Worm (Caenorhabditis elegans) whole organism, L4 larva: Measurements from ENCODE around the gene W09G10.9.

Experiments
- D1046.2 ChIP-seq: fragments of 200-800 bp; sonication (Bioruptor generic); IDR thresholded peaks from 2 replicates; pipeline ENCODE4 v1.3.6; 2022; ENCODE audit warnings: missing genetic modification characterization, missing compliant biosample characterization
- F10B5.3 ChIP-seq: sonication (generic microtip); optimal IDR thresholded peaks from 2 replicates; lab custom pipeline; 2016; ENCODE audit warnings: mild to moderate bottlenecking, missing genetic modification characterization, missing compliant biosample characterization
- F44E2.7 ChIP-seq: fragments of 200-800 bp; sonication (Bioruptor generic); IDR thresholded peaks from 2 replicates; pipeline ENCODE4 v2.1.2; 2022; ENCODE audit warnings: missing genetic modification characterization, missing compliant biosample characterization
- F49E8.2 ChIP-seq: sonication (generic microtip); optimal IDR thresholded peaks from 2 replicates; lab custom pipeline; 2016; ENCODE audit warnings: missing compliant biosample characterization, mild to moderate bottlenecking, missing genetic modification characterization, borderline replicate concordance
- R02D3.7 ChIP-seq: fragments of 150-350 bp; sonication (generic microtip); optimal IDR thresholded peaks from 3 replicates; lab custom pipeline; 2014; ENCODE audit warnings: missing biosample characterization, missing genetic modification characterization
- Y105C5A.15 ChIP-seq: fragments of 200-800 bp; sonication (Bioruptor generic); IDR thresholded peaks from 2 replicates; pipeline ENCODE4 v1.3.6; 2022; ENCODE audit warnings: missing genetic modification characterization, missing compliant biosample characterization
- Y48G9A.11 ChIP-seq: fragments of 200-800 bp; sonication (Bioruptor generic); IDR thresholded peaks from 2 replicates; pipeline ENCODE4 v1.3.6; 2022; ENCODE audit warnings: missing genetic modification reagents, missing genetic modification characterization, missing compliant biosample characterization
- Y5F2A.4 ChIP-seq: fragments of 200-800 bp; sonication (Bioruptor generic); optimal IDR thresholded peaks from 2 replicates; lab custom pipeline; 2018; ENCODE audit warnings: mild to moderate bottlenecking, missing genetic modification characterization, missing compliant biosample characterization
- Y75B8A.6 ChIP-seq: fragments of 200-800 bp; sonication (Bioruptor generic); IDR thresholded peaks from 2 replicates; pipeline ENCODE4 v1.3.6; 2022; ENCODE audit warnings: missing genetic modification reagents, missing genetic modification characterization, missing compliant biosample characterization
- ZK546.5 ChIP-seq, 2 experiments: sonication (generic microtip); optimal IDR thresholded peaks; 2 replicates each; lab custom pipeline; 2017; ENCODE audit warnings: missing biosample characterization in 2 of 2, missing genetic modification characterization in 2 of 2
- aly-2 ChIP-seq: sonication (generic microtip); optimal IDR thresholded peaks from 2 replicates; lab custom pipeline; 2018; ENCODE audit warnings: missing biosample characterization, missing genetic modification characterization
- ceh-20 ChIP-seq: fragments of 200-800 bp; sonication (Bioruptor generic); IDR thresholded peaks from 2 replicates; pipeline ENCODE4 v1.3.6; 2022; ENCODE audit warnings: missing genetic modification reagents, missing genetic modification characterization, missing compliant biosample characterization
- ceh-28 ChIP-seq: fragments of 150-350 bp; optimal IDR thresholded peaks from 2 replicates; lab custom pipeline; 2014; ENCODE audit warnings: missing biosample characterization, missing genetic modification reagents, missing genetic modification characterization
- ceh-44 ChIP-seq: fragments of 200-800 bp; sonication (Bioruptor generic); IDR thresholded peaks from 2 replicates; pipeline ENCODE4 v1.3.6; 2022; ENCODE audit warnings: missing genetic modification reagents, missing genetic modification characterization, missing compliant biosample characterization
- ceh-62 ChIP-seq: sonication (generic microtip); optimal IDR thresholded peaks from 2 replicates; lab custom pipeline; 2017; ENCODE audit warnings: missing biosample characterization, missing genetic modification characterization
- cey-2 ChIP-seq: sonication (generic microtip); optimal IDR thresholded peaks from 3 replicates; lab custom pipeline; 2017; ENCODE audit warnings: missing genetic modification characterization, mild to moderate bottlenecking, missing compliant biosample characterization, antibody characterized with exemption, borderline replicate concordance; ENCODE audit not compliant: insufficient read depth
- daf-12 ChIP-seq: fragments of 150-350 bp; optimal IDR thresholded peaks from 2 replicates; lab custom pipeline; 2014; ENCODE audit warnings: missing biosample characterization, missing genetic modification reagents, missing genetic modification characterization
- daf-8 ChIP-seq: fragments of 200-800 bp; sonication (Bioruptor generic); IDR thresholded peaks from 2 replicates; pipeline ENCODE4 v1.3.6; 2022; ENCODE audit warnings: missing genetic modification characterization, missing compliant biosample characterization
- dmd-9 ChIP-seq: fragments of 200-800 bp; sonication (Bioruptor generic); IDR thresholded peaks from 2 replicates; pipeline ENCODE4 v1.3.6; 2022; ENCODE audit warnings: missing genetic modification reagents, missing genetic modification characterization, missing compliant biosample characterization
- duxl-1 ChIP-seq: sonication (generic microtip); optimal IDR thresholded peaks from 2 replicates; lab custom pipeline; 2016; ENCODE audit warnings: mild to moderate bottlenecking, missing genetic modification characterization, moderate library complexity, missing compliant biosample characterization; ENCODE audit not compliant: poor library complexity
- egl-43 ChIP-seq: fragments of 200-800 bp; sonication (Bioruptor generic); IDR thresholded peaks from 2 replicates; pipeline ENCODE4 v1.3.6; 2022; ENCODE audit warnings: missing genetic modification reagents, missing genetic modification characterization, missing compliant biosample characterization
- fkh-10 ChIP-seq: fragments of 150-350 bp; optimal IDR thresholded peaks from 2 replicates; lab custom pipeline; 2014; ENCODE audit warnings: missing biosample characterization, missing genetic modification reagents, missing genetic modification characterization
- hlh-30 ChIP-seq: sonication (generic microtip); optimal IDR thresholded peaks from 2 replicates; lab custom pipeline; 2017; ENCODE audit warnings: antibody characterized with exemption, mild to moderate bottlenecking, missing genetic modification characterization, missing compliant biosample characterization; ENCODE audit not compliant: insufficient read depth
- hmg-1.1 ChIP-seq: fragments of 200-800 bp; sonication (Bioruptor generic); IDR thresholded peaks from 2 replicates; pipeline ENCODE4 v1.3.6; 2022; ENCODE audit warnings: missing genetic modification reagents, missing genetic modification characterization, missing compliant biosample characterization
- lim-7 ChIP-seq: fragments of 200-800 bp; sonication (Bioruptor generic); IDR thresholded peaks from 2 replicates; pipeline ENCODE4 v1.3.6; 2022; ENCODE audit warnings: missing genetic modification characterization, missing compliant biosample characterization
- lin-15B ChIP-seq: fragments of 150-350 bp; sonication (generic microtip); optimal IDR thresholded peaks from 3 replicates; lab custom pipeline; 2014; ENCODE audit warnings: missing biosample characterization, missing genetic modification characterization
- madf-5 ChIP-seq, 2 experiments: fragments of 200-800 bp; sonication (Bioruptor generic); IDR thresholded peaks; 2 replicates each; pipeline ENCODE4 v1.3.6; 2022; ENCODE audit warnings: missing compliant biosample characterization in 2 of 2, missing genetic modification characterization in 2 of 2
- madf-9 ChIP-seq: fragments of 200-800 bp; sonication (Bioruptor generic); conservative IDR thresholded peaks from 2 replicates; pipeline ENCODE4 v1.3.6; 2022; ENCODE audit warnings: missing genetic modification reagents, missing genetic modification characterization, missing compliant biosample characterization
- mdt-29 ChIP-seq: fragments of 200-800 bp; sonication (Bioruptor generic); IDR thresholded peaks from 2 replicates; pipeline ENCODE4 v1.3.6; 2022; ENCODE audit warnings: missing genetic modification reagents, missing genetic modification characterization, missing compliant biosample characterization
- mes-2 ChIP-seq: sonication (generic microtip); optimal IDR thresholded peaks from 2 replicates; lab custom pipeline; 2016; ENCODE audit warnings: missing genotype, mild to moderate bottlenecking, missing genetic modification characterization, missing compliant biosample characterization; ENCODE audit not compliant: poor library complexity, severe bottlenecking
- mxl-2 ChIP-seq: fragments of 200-800 bp; sonication (Bioruptor generic); conservative IDR thresholded peaks from 2 replicates; pipeline ENCODE4 v1.3.6; 2022; ENCODE audit warnings: missing genetic modification reagents, missing genetic modification characterization, missing compliant biosample characterization
- nhr-10 ChIP-seq: fragments of 150-350 bp; optimal IDR thresholded peaks from 2 replicates; lab custom pipeline; 2014; ENCODE audit warnings: missing biosample characterization, missing genetic modification characterization
- nhr-102 ChIP-seq: sonication (generic microtip); optimal IDR thresholded peaks from 2 replicates; lab custom pipeline; 2016; ENCODE audit warnings: mild to moderate bottlenecking, missing genetic modification characterization, moderate library complexity, missing compliant biosample characterization
- nhr-237 ChIP-seq: sonication (generic microtip); optimal IDR thresholded peaks from 2 replicates; lab custom pipeline; 2017; ENCODE audit warnings: missing biosample characterization, missing genetic modification characterization
- nhr-42 ChIP-seq: fragments of 200-800 bp; sonication (Bioruptor generic); IDR thresholded peaks from 2 replicates; pipeline ENCODE4 v1.3.6; 2022; ENCODE audit warnings: missing genetic modification characterization, missing compliant biosample characterization
- nhr-76 ChIP-seq: fragments of 150-350 bp; optimal IDR thresholded peaks from 2 replicates; lab custom pipeline; 2014; ENCODE audit warnings: missing biosample characterization, missing genetic modification characterization
- pha-4 ChIP-seq, 2 experiments: fragments of 150-350 bp in 1 of 2; fragments of 200-800 bp in 1 of 2; sonication (Bioruptor generic) in 1 of 2; IDR thresholded peaks in 1 of 2; optimal IDR thresholded peaks in 1 of 2; 2 replicates each; pipeline versions ENCODE4 v1.3.6 to Lab custom; 2014 to 2022; ENCODE audit warnings: missing genetic modification characterization in 2 of 2, missing genetic modification reagents in 2 of 2, missing biosample characterization in 1 of 2, missing compliant biosample characterization in 1 of 2
- sdz-12 ChIP-seq: fragments of 200-800 bp; sonication (Bioruptor generic); optimal IDR thresholded peaks from 2 replicates; lab custom pipeline; 2018; ENCODE audit warnings: mild to moderate bottlenecking, missing genetic modification characterization, missing compliant biosample characterization
- snpc-1.2 ChIP-seq: fragments of 200-800 bp; sonication (Bioruptor generic); IDR thresholded peaks from 2 replicates; pipeline ENCODE4 v1.3.6; 2022; ENCODE audit warnings: missing genetic modification reagents, missing genetic modification characterization, missing compliant biosample characterization
- snpc-4 ChIP-seq: fragments of 150-350 bp; optimal IDR thresholded peaks from 2 replicates; lab custom pipeline; 2014; ENCODE audit warnings: missing biosample characterization, missing genetic modification characterization
- spr-3 ChIP-seq: fragments of 200-800 bp; sonication (Bioruptor generic); optimal IDR thresholded peaks from 2 replicates; lab custom pipeline; 2018; ENCODE audit warnings: mild to moderate bottlenecking, missing genetic modification characterization, missing compliant biosample characterization
- tag-97 ChIP-seq: fragments of 200-800 bp; sonication (Bioruptor generic); IDR thresholded peaks from 2 replicates; pipeline ENCODE4 v1.3.6; 2022; ENCODE audit warnings: missing genetic modification characterization, missing compliant biosample characterization
- tra-1 ChIP-seq: fragments of 200-800 bp; sonication (Bioruptor generic); IDR thresholded peaks from 2 replicates; pipeline ENCODE4 v1.3.6; 2022; ENCODE audit warnings: missing genetic modification reagents, missing genetic modification characterization, missing compliant biosample characterization
- zag-1 ChIP-seq: fragments of 150-350 bp; optimal IDR thresholded peaks from 2 replicates; lab custom pipeline; 2014; ENCODE audit warnings: missing biosample characterization, missing genetic modification characterization
- zfp-3 ChIP-seq: fragments of 200-800 bp; sonication (Bioruptor generic); conservative IDR thresholded peaks from 2 replicates; pipeline ENCODE4 v1.3.6; 2022; ENCODE audit warnings: missing genetic modification reagents, missing genetic modification characterization, missing compliant biosample characterization
- ztf-7 ChIP-seq: fragments of 150-350 bp; optimal IDR thresholded peaks from 2 replicates; lab custom pipeline; 2014; ENCODE audit warnings: missing biosample characterization, missing genetic modification characterization

W09G10.9 gene

ce11 chrII:3516175-3516574, 5.4 kb upstream of the W09G10.9 start (continued):
- TF ChIP-seq daf-12 (tag; lab: Kevin White, UChicago), result no peak

ce11 chrII:3518961-3519544, 2.5 kb upstream of the W09G10.9 start, which contains the start of gene clec-126:
Gene clec-126 (plus strand): TSS chrII:3519494.
- peak; percentile 67 for TF ChIP-seq duxl-1
- TF ChIP-seq mxl-2 (GFP tag; lab: Robert Waterston, UW), result 0 out of 2 replicates have a peak, but pooled peaks have one; percentile 12
- TF ChIP-seq egl-43 (GFP tag; lab: Robert Waterston, UW), result peak; percentile 91
- no peak for TF ChIP-seq daf-8 (GFP tag; lab: Robert Waterston, UW)
- TF ChIP-seq ztf-7, result peak; percentile 59
- TF ChIP-seq zag-1 (tag; lab: Kevin White, UChicago), result no peak
- no peak for TF ChIP-seq ZK546.5 (tag; optimal IDR thresholded peaks at IDR 0.05; lab: Kevin White, UChicago)
- TF ChIP-seq mes-2 (tag; lab: Kevin White, UChicago), result peak; percentile 58
- no peak; the same call in 1 of the 2 replicates for TF ChIP-seq Y75B8A.6 (GFP tag; lab: Robert Waterston, UW)
- TF ChIP-seq F44E2.7 (GFP tag; lab: Robert Waterston, UW), result no peak
- TF ChIP-seq F10B5.3 (tag; lab: Kevin White, UChicago), result peak; percentile 48
- TF ChIP-seq lim-7 (GFP tag; lab: Robert Waterston, UW), result peak; percentile 77
- peak; percentile 73 for TF ChIP-seq snpc-1.2 (GFP tag; lab: Robert Waterston, UW)
- TF ChIP-seq Y5F2A.4 (GFP tag; lab: Kevin White, UChicago), result peak; percentile 71
- no peak for TF ChIP-seq ceh-28 (tag; lab: Kevin White, UChicago)
- TF ChIP-seq tra-1 (GFP tag; lab: Robert Waterston, UW), result peak; percentile 71; the same call in 1 of the 2 replicates
- peak; percentile 65 for TF ChIP-seq F49E8.2 (tag; lab: Kevin White, UChicago)
- peak; percentile 89 for TF ChIP-seq nhr-102 (tag; lab: Kevin White, UChicago)
- peak; percentile 30 for TF ChIP-seq fkh-10
- TF ChIP-seq ceh-44 (GFP tag; lab: Robert Waterston, UW), result peak; percentile 51; the same call in 1 of the 2 replicates
- TF ChIP-seq Y48G9A.11 (GFP tag; lab: Robert Waterston, UW), result peak; percentile 73
- TF ChIP-seq tag-97 (GFP tag; lab: Robert Waterston, UW), result no peak
- TF ChIP-seq ceh-62 (tag; lab: Kevin White, UChicago), result no peak
- TF ChIP-seq D1046.2, result peak; percentile 73; the same call in 1 of the 2 replicates
- TF ChIP-seq hmg-1.1 (GFP tag; lab: Robert Waterston, UW), result peak; percentile 84
- peak; percentile 38 for TF ChIP-seq spr-3 (GFP tag; lab: Kevin White, UChicago)
- TF ChIP-seq mdt-29 (GFP tag; lab: Robert Waterston, UW), result 0 out of 2 replicates have a peak, but pooled peaks have one; percentile 63
- no peak for TF ChIP-seq lin-15B (tag; lab: Kevin White, UChicago)
- TF ChIP-seq cey-2 (tag; lab: Kevin White, UChicago), result peak; percentile 27
- TF ChIP-seq R02D3.7 (tag; lab: Kevin White, UChicago), result no peak
- no peak; the same call in 1 of the 2 replicates for TF ChIP-seq nhr-42
- peak; percentile 77 for TF ChIP-seq madf-9 (GFP tag; lab: Robert Waterston, UW)
- TF ChIP-seq snpc-4, result peak; percentile 12
- peak; percentile 31; the same call in 1 of the 2 replicates for TF ChIP-seq Y105C5A.15 (GFP tag; lab: Robert Waterston, UW)
- peak; percentile 64 for TF ChIP-seq ceh-20 (GFP tag; lab: Robert Waterston, UW)
- 0 out of 4 replicates have a peak, but pooled peaks of 1 of the 2 experiments have one; percentile 65 for TF ChIP-seq madf-5 (GFP tag; IDR thresholded peaks at IDR 0.05; lab: Robert Waterston, UW)
- peak; percentile 78 for TF ChIP-seq dmd-9 (GFP tag; lab: Robert Waterston, UW)
- TF ChIP-seq pha-4 (GFP tag; IDR thresholded peaks at IDR 0.05; lab: Robert Waterston, UW), result peak; percentile 74; the same call in 1 of the 2 replicates
- peak; percentile 27 for TF ChIP-seq pha-4 (tag; optimal IDR thresholded peaks at IDR 0.05; lab: Kevin White, UChicago)
- no peak for TF ChIP-seq nhr-237 (tag; lab: Kevin White, UChicago)
- TF ChIP-seq zfp-3 (GFP tag; lab: Robert Waterston, UW), result 0 out of 2 replicates have a peak, but pooled peaks have one; percentile 11
- TF ChIP-seq hlh-30 (tag; lab: Kevin White, UChicago), result peak; percentile 85
- TF ChIP-seq nhr-10, result no peak
- no peak for TF ChIP-seq aly-2
- no peak for TF ChIP-seq nhr-76 (tag; lab: Kevin White, UChicago)
- TF ChIP-seq sdz-12 (GFP tag; lab: Kevin White, UChicago), result peak; percentile 34
